Fruit fly (Drosophila melanogaster): ENCODE data around the gene Vti1a.
A peak's percentile ranks its signal among the peaks of the same experiment; 100 is the strongest.

The Vti1a gene

DNA sequence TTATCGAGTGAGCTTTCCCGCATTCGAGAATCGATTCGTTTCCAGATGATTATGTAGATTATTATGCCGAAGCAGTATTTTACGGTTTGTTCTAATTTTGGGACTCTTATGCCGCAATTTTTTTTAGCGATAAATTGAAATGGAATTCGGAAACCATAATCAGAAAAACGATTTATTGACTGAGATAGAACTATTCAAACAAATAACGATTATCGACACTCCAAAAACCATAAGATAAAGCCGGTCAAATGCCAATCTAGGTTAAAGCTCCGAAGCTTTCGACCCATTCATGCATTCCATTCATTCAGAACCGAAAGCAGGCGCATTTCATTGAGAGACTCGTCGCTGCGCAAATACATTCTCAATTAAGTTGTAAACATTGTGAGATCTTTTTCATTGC, 45.2 kb downstream of the Vti1a start:
- no peak for TF ChIP-seq CG10631 (GFP tag; optimal IDR thresholded peaks at IDR 0.05)
- no peak for TF ChIP-seq CG10669 (GFP tag; optimal IDR thresholded peaks at IDR 0.05)

DNA sequence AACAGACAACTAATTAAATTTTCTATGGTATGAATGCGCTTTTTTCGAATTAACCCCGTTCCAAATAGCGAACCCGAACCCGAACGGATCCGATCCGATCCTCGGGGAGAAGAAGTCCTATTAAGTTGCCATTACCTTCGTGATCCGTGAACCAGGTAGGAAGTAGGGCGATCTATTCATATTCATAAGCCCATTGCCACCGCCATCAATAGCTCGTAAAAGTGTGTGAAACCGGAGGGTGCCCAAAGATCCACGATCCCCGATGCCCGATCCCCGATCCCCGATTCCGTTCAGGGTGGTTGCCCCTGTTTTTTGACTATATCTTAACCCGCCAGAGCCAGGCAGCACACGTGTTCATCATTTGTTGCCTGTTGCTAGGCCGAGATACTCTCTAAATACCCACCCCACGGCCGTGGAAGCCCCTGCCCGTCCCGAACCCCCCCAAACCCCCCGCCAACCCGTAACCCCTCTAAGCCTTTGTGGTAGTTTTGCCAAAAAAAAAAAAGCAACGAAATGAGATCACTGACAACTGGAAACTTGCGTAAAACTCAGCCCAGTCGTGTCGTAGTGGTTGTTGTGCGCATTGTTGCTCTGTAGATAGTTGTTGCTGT, 47.2 kb downstream of the Vti1a start:
- no peak for TF ChIP-seq esn (GFP tag; optimal IDR thresholded peaks at IDR 0.05)
- TF ChIP-seq net (GFP tag; optimal IDR thresholded peaks at IDR 0.05) = no peak
- no peak for TF ChIP-seq CG10669 (GFP tag; optimal IDR thresholded peaks at IDR 0.05)
- no peak for TF ChIP-seq CG10631 (GFP tag; optimal IDR thresholded peaks at IDR 0.05)
- TF ChIP-seq Gug (GFP tag; IDR thresholded peaks at IDR 0.05) = no peak
- no peak for TF ChIP-seq Sox14 (GFP tag; optimal IDR thresholded peaks at IDR 0.05)
- no peak for TF ChIP-seq CG8319 (GFP tag; optimal IDR thresholded peaks at IDR 0.05)
- TF ChIP-seq CG4318 (GFP tag; optimal IDR thresholded peaks at IDR 0.05) = no peak
- TF ChIP-seq Eip78C (GFP tag) = no peak
- no peak for TF ChIP-seq CG11902 (GFP tag; optimal IDR thresholded peaks at IDR 0.05)
- no peak for TF ChIP-seq Sox15 (GFP tag; optimal IDR thresholded peaks at IDR 0.05)
- TF ChIP-seq CG3032 (tag; optimal IDR thresholded peaks at IDR 0.05) = no peak
- TF ChIP-seq CG6854 (GFP tag; optimal IDR thresholded peaks at IDR 0.05) = no peak
- TF ChIP-seq CG31627 (GFP tag; optimal IDR thresholded peaks at IDR 0.05) = no peak
- no peak for TF ChIP-seq CG15336 (GFP tag; IDR thresholded peaks at IDR 0.05)
- no peak for TF ChIP-seq CG3919 (GFP tag; optimal IDR thresholded peaks at IDR 0.05)
- no peak for TF ChIP-seq CG11762 (GFP tag; optimal IDR thresholded peaks at IDR 0.05; ENCODE audit: insufficient read depth)
- TF ChIP-seq CG6276 (GFP tag; optimal IDR thresholded peaks at IDR 0.05) = no peak
- no peak for TF ChIP-seq dsx (GFP tag; optimal IDR thresholded peaks at IDR 0.05; ENCODE audit: poor library complexity, severe bottlenecking)

DNA sequence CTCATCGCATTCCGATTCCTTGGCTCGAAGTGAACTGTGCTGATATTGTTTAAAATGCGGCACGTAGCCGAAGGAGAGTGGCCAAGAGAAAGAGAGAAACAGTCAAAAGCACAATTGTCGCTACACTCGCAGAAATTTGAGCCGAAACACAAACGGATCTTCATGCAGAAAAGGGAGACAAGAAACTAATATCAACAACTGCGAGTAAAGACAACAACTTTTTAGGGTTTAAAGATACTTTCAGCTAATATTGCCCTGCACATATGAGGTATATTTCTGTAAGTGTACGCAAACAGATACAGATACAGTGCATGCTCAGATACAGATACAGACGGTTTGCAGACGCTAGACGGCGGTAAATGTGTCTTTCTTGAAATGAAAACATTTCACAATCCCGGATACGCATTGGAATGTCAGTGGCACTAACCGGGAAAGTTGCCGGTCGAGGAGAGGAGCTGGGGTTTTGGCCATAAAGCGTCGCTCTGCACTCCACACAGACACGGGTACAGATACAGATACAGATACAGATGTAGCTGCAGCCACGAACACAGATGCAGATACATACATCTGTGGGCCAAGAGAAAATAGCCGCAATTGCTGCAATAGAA, 48.5 kb downstream of the Vti1a start:
- TF ChIP-seq CG6163 (GFP tag; IDR thresholded peaks at IDR 0.05) (peak; percentile 96), CG11762 (GFP tag; optimal IDR thresholded peaks at IDR 0.05; ENCODE audit: insufficient read depth) (peak; percentile 91), achi (GFP tag; optimal IDR thresholded peaks at IDR 0.05) (peak; percentile 92), fd59A (GFP tag; optimal IDR thresholded peaks at IDR 0.05) (peak; percentile 82), spab (GFP tag; optimal IDR thresholded peaks at IDR 0.05) (peak; percentile 77), CG34406 (GFP tag; optimal IDR thresholded peaks at IDR 0.05) (peak; percentile 86), CG4318 (GFP tag; optimal IDR thresholded peaks at IDR 0.05) (peak; percentile 96), Ets96B (tag; optimal IDR thresholded peaks at IDR 0.05) (peak; percentile 84), Hr38 (GFP tag; optimal IDR thresholded peaks at IDR 0.05) (peak; percentile 70), OdsH (GFP tag; optimal IDR thresholded peaks at IDR 0.05) (peak; percentile 95), Ets21C (GFP tag; optimal IDR thresholded peaks at IDR 0.05) (peak; percentile 82), Sox15 (GFP tag; optimal IDR thresholded peaks at IDR 0.05) (peak; percentile 76), CG6792 (GFP tag; optimal IDR thresholded peaks at IDR 0.05) (peak; percentile 89), CG10669 (GFP tag; optimal IDR thresholded peaks at IDR 0.05) (peak; percentile 84), topi (GFP tag; optimal IDR thresholded peaks at IDR 0.05) (peak; percentile 89), CG11902 (GFP tag; optimal IDR thresholded peaks at IDR 0.05) (peak; percentile 84), svp (GFP tag) (peak; percentile 93), lz (GFP tag; optimal IDR thresholded peaks at IDR 0.05) (peak; percentile 87), CG7368 (GFP tag; optimal IDR thresholded peaks at IDR 0.05) (peak; percentile 92), CG11294 (GFP tag; IDR thresholded peaks at IDR 0.05) (peak; percentile 83), Smox (GFP tag; optimal IDR thresholded peaks at IDR 0.05) (peak; percentile 87), fkh (GFP tag; optimal IDR thresholded peaks at IDR 0.05) (peak; percentile 80), CG3919 (GFP tag; optimal IDR thresholded peaks at IDR 0.05) (peak; percentile 95), Eip75B (GFP tag; optimal IDR thresholded peaks at IDR 0.05) (peak; percentile 92), CG8319 (GFP tag; optimal IDR thresholded peaks at IDR 0.05) (peak; percentile 81), Met (GFP tag; optimal IDR thresholded peaks at IDR 0.05) (peak; percentile 92), acj6 (GFP tag; optimal IDR thresholded peaks at IDR 0.05) (peak; percentile 94), CG8119 (GFP tag; IDR thresholded peaks at IDR 0.05) (peak; percentile 94), dac (GFP tag; optimal IDR thresholded peaks at IDR 0.05) (peak; percentile 98), fd85E (GFP tag; optimal IDR thresholded peaks at IDR 0.05) (peak; percentile 65), Gug (GFP tag; IDR thresholded peaks at IDR 0.05) (peak; percentile 92), pdm3 (GFP tag; optimal IDR thresholded peaks at IDR 0.05) (peak; percentile 94), Sox14 (GFP tag; optimal IDR thresholded peaks at IDR 0.05) (peak; percentile 93), CG1621 (tag; optimal IDR thresholded peaks at IDR 0.05) (peak; percentile 86), eg (GFP tag; IDR thresholded peaks at IDR 0.05) (peak; percentile 95), CG3032 (tag; optimal IDR thresholded peaks at IDR 0.05) (peak; percentile 81), Lpt (GFP tag; optimal IDR thresholded peaks at IDR 0.05) (peak; percentile 95), esn (GFP tag; optimal IDR thresholded peaks at IDR 0.05) (peak; percentile 91)

Data from whole organism, prepupa.